Fruit fly (Drosophila melanogaster) whole organism, embryonic: Measurements from ENCODE around the gene Prp3.

Source experiments
- B-H1 ChIP-seq: fragments of 200-800 bp; sonication (Bioruptor generic); IDR thresholded peaks from 3 replicates; pipeline ENCODE4 v1.3.6; 2022; ENCODE audit warnings: missing biosample characterization, missing genetic modification characterization
- CG10147 ChIP-seq: fragments of 200-800 bp; sonication (Bioruptor generic); optimal IDR thresholded peaks from 2 replicates; lab custom pipeline; 2019; ENCODE audit warnings: missing biosample characterization, mild to moderate bottlenecking, missing genetic modification characterization, moderate library complexity
- CG10209 ChIP-seq: fragments of 200-800 bp; sonication (Bioruptor generic); optimal IDR thresholded peaks from 3 replicates; lab custom pipeline; 2017; ENCODE audit warnings: missing biosample characterization, mild to moderate bottlenecking, missing genetic modification characterization, missing genetic modification reagents
- CG10267 ChIP-seq: fragments of 200-800 bp; sonication (Bioruptor generic); optimal IDR thresholded peaks from 2 replicates; lab custom pipeline; 2018; ENCODE audit warnings: missing biosample characterization, mild to moderate bottlenecking, missing genetic modification characterization, moderate library complexity
- CG11696 ChIP-seq: fragments of 200-800 bp; sonication (Bioruptor generic); IDR thresholded peaks from 2 replicates; pipeline ENCODE4 v1.3.6; 2022; ENCODE audit warnings: missing biosample characterization, missing genetic modification characterization
- CG12942 ChIP-seq: fragments of 200-800 bp; sonication (Bioruptor generic); optimal IDR thresholded peaks from 3 replicates; lab custom pipeline; 2016; ENCODE audit warnings: missing biosample characterization, missing genetic modification characterization
- CG13296 ChIP-seq: fragments of 200-800 bp; sonication (Bioruptor generic); optimal IDR thresholded peaks from 3 replicates; lab custom pipeline; 2018; ENCODE audit warnings: missing biosample characterization, mild to moderate bottlenecking, missing genetic modification characterization
- CG15269 ChIP-seq: fragments of 200-800 bp; sonication (Bioruptor generic); optimal IDR thresholded peaks from 2 replicates; lab custom pipeline; 2018; ENCODE audit warnings: missing biosample characterization, mild to moderate bottlenecking, missing genetic modification characterization, moderate library complexity
- CG16863 ChIP-seq: fragments of 200-800 bp; sonication (Bioruptor generic); optimal IDR thresholded peaks from 3 replicates; lab custom pipeline; 2016; ENCODE audit warnings: missing biosample characterization, missing genetic modification characterization
- CG17829 ChIP-seq: fragments of 200-800 bp; optimal IDR thresholded peaks from 2 replicates; lab custom pipeline; 2019; ENCODE audit warnings: missing biosample characterization, mild to moderate bottlenecking, missing genetic modification characterization, moderate library complexity
- CG18599 ChIP-seq: fragments of 200-800 bp; sonication (Bioruptor generic); optimal IDR thresholded peaks from 3 replicates; lab custom pipeline; 2017; ENCODE audit warnings: missing biosample characterization, missing genetic modification characterization, mild to moderate bottlenecking, moderate library complexity, missing genetic modification reagents
- CG2678 ChIP-seq: fragments of 200-800 bp; sonication (Bioruptor generic); optimal IDR thresholded peaks from 3 replicates; lab custom pipeline; 2019; ENCODE audit warnings: missing biosample characterization, mild to moderate bottlenecking, missing genetic modification characterization, moderate library complexity
- CG30403 ChIP-seq: fragments of 200-800 bp; sonication (Bioruptor generic); optimal IDR thresholded peaks from 3 replicates; lab custom pipeline; 2016; ENCODE audit warnings: missing biosample characterization, missing genetic modification characterization
- CG32772 ChIP-seq: fragments of 200-800 bp; sonication (Bioruptor generic); IDR thresholded peaks from 2 replicates; pipeline ENCODE4 v1.3.6; 2022; ENCODE audit warnings: missing biosample characterization, missing genetic modification characterization
- CG43689 ChIP-seq: fragments of 200-800 bp; sonication (Bioruptor generic); IDR thresholded peaks from 2 replicates; pipeline ENCODE4 v1.3.6; 2022; ENCODE audit warnings: missing biosample characterization, missing genetic modification characterization
- CG7928 ChIP-seq: fragments of 200-800 bp; sonication (Bioruptor generic); optimal IDR thresholded peaks from 2 replicates; lab custom pipeline; 2017; ENCODE audit warnings: missing biosample characterization, mild to moderate bottlenecking, missing genetic modification characterization
- CG9609 ChIP-seq: fragments of 200-800 bp; sonication (Bioruptor generic); optimal IDR thresholded peaks from 3 replicates; lab custom pipeline; 2016; ENCODE audit warnings: missing biosample characterization, missing genetic modification characterization
- CoRest ChIP-seq: fragments of 200-800 bp; sonication (Bioruptor generic); optimal IDR thresholded peaks from 3 replicates; lab custom pipeline; 2018; ENCODE audit warnings: missing biosample characterization, mild to moderate bottlenecking, missing genetic modification characterization, moderate library complexity
- Dll ChIP-seq: fragments of 200-800 bp; sonication (Bioruptor generic); IDR thresholded peaks from 4 replicates; pipeline ENCODE4 v1.3.6; 2022; ENCODE audit warnings: missing biosample characterization, missing genetic modification characterization; ENCODE audit not compliant: partially characterized antibody
- Doc3 ChIP-seq: fragments of 200-800 bp; sonication (Bioruptor generic); IDR thresholded peaks from 3 replicates; pipeline ENCODE4 v1.3.6; 2022; ENCODE audit warnings: missing biosample characterization, missing genetic modification characterization; ENCODE audit not compliant: partially characterized antibody
- Ets65A ChIP-seq: fragments of 200-800 bp; sonication (Bioruptor generic); peaks from one replicate; lab custom pipeline; 2016; ENCODE audit warnings: missing biosample characterization, missing genetic modification characterization
- Gug ChIP-seq: fragments of 200-800 bp; sonication (Bioruptor generic); IDR thresholded peaks from 4 replicates; pipeline ENCODE4 v1.3.6; 2022; ENCODE audit warnings: missing biosample characterization, missing genetic modification characterization
- Hmx ChIP-seq: fragments of 200-800 bp; sonication (Bioruptor generic); optimal IDR thresholded peaks from 2 replicates; lab custom pipeline; 2016; ENCODE audit warnings: missing biosample characterization, missing genetic modification characterization
- MBD-R2 ChIP-seq: fragments of 200-800 bp; sonication (Bioruptor generic); IDR thresholded peaks from 2 replicates; pipeline ENCODE4 v1.3.6; 2022; ENCODE audit warnings: missing biosample characterization, missing genetic modification characterization
- Myb ChIP-seq: fragments of 200-800 bp; sonication (Bioruptor generic); optimal IDR thresholded peaks from 2 replicates; lab custom pipeline; 2016; ENCODE audit warnings: missing biosample characterization, missing genetic modification characterization
- NC2α ChIP-seq: fragments of 200-800 bp; sonication (Bioruptor generic); optimal IDR thresholded peaks from 2 replicates; lab custom pipeline; 2016; ENCODE audit warnings: missing biosample characterization, missing genetic modification characterization
- NK7.1 ChIP-seq: fragments of 200-800 bp; sonication (Bioruptor generic); optimal IDR thresholded peaks from 3 replicates; lab custom pipeline; 2016; ENCODE audit warnings: missing biosample characterization, missing genetic modification characterization
- NfI ChIP-seq: fragments of 200-800 bp; sonication (Bioruptor generic); optimal IDR thresholded peaks from 3 replicates; lab custom pipeline; 2018; ENCODE audit warnings: missing biosample characterization, mild to moderate bottlenecking, missing genetic modification characterization, moderate library complexity
- Oaz ChIP-seq: fragments of 200-800 bp; sonication (Bioruptor generic); IDR thresholded peaks from 2 replicates; pipeline ENCODE4 v1.3.6; 2022; ENCODE audit warnings: missing biosample characterization, missing genetic modification characterization
- Vsx1 ChIP-seq: fragments of 200-800 bp; sonication (Bioruptor generic); optimal IDR thresholded peaks from 2 replicates; lab custom pipeline; 2017; ENCODE audit warnings: missing biosample characterization, mild to moderate bottlenecking, missing genetic modification characterization, missing genetic modification reagents
- Xrp1 ChIP-seq: fragments of 200-800 bp; sonication (Bioruptor generic); IDR thresholded peaks from 2 replicates; pipeline ENCODE4 v1.3.6; 2022; ENCODE audit warnings: missing biosample characterization, missing genetic modification characterization
- YL-1 ChIP-seq: fragments of 200-800 bp; sonication (Bioruptor generic); optimal IDR thresholded peaks from 3 replicates; lab custom pipeline; 2017; ENCODE audit warnings: missing biosample characterization, mild to moderate bottlenecking, missing genetic modification characterization
- ab ChIP-seq: fragments of 200-800 bp; sonication (Bioruptor generic); optimal IDR thresholded peaks from 2 replicates; lab custom pipeline; 2016; ENCODE audit warnings: missing biosample characterization, missing genetic modification characterization
- aop ChIP-seq: fragments of 200-800 bp; sonication (Bioruptor generic); IDR thresholded peaks from 2 replicates; pipeline ENCODE4 v1.3.6; 2022; ENCODE audit warnings: missing biosample characterization, missing genetic modification characterization
- ato ChIP-seq: fragments of 200-800 bp; sonication (Bioruptor generic); IDR thresholded peaks from 2 replicates; pipeline ENCODE4 v1.3.6; 2022; ENCODE audit warnings: missing biosample characterization, missing genetic modification characterization; ENCODE audit not compliant: partially characterized antibody
- bab2 ChIP-seq: fragments of 200-800 bp; sonication (Bioruptor generic); optimal IDR thresholded peaks from 2 replicates; lab custom pipeline; 2016; ENCODE audit warnings: missing biosample characterization, missing genetic modification characterization
- chn ChIP-seq: fragments of 200-800 bp; sonication (Bioruptor generic); optimal IDR thresholded peaks from 2 replicates; lab custom pipeline; 2016; ENCODE audit warnings: missing biosample characterization, missing genetic modification characterization
- dm ChIP-seq: fragments of 200-800 bp; sonication (Bioruptor generic); optimal IDR thresholded peaks from 3 replicates; lab custom pipeline; 2016; ENCODE audit warnings: missing biosample characterization, missing genetic modification characterization
- ems ChIP-seq: fragments of 200-800 bp; sonication (Bioruptor generic); optimal IDR thresholded peaks from 3 replicates; lab custom pipeline; 2016; ENCODE audit warnings: missing biosample characterization, missing genetic modification characterization
- ind ChIP-seq: fragments of 200-800 bp; sonication (Bioruptor generic); optimal IDR thresholded peaks from 3 replicates; lab custom pipeline; 2016; ENCODE audit warnings: missing biosample characterization, missing genetic modification characterization
- ken ChIP-seq: fragments of 200-800 bp; sonication (Bioruptor generic); IDR thresholded peaks from 3 replicates; pipeline ENCODE4 v1.3.6; 2022; ENCODE audit warnings: missing biosample characterization, missing genetic modification characterization
- knrl ChIP-seq: fragments of 200-800 bp; sonication (Bioruptor generic); IDR thresholded peaks from 3 replicates; pipeline ENCODE4 v1.3.6; 2022; ENCODE audit warnings: missing biosample characterization, missing genetic modification characterization; ENCODE audit not compliant: partially characterized antibody
- luna ChIP-seq: fragments of 200-800 bp; sonication (Bioruptor generic); optimal IDR thresholded peaks from 2 replicates; lab custom pipeline; 2016; ENCODE audit warnings: missing biosample characterization, missing genetic modification characterization
- odd ChIP-seq: fragments of 200-800 bp; sonication (Bioruptor generic); optimal IDR thresholded peaks from 2 replicates; lab custom pipeline; 2017; ENCODE audit warnings: missing biosample characterization, mild to moderate bottlenecking, missing genetic modification characterization
- pita ChIP-seq: fragments of 200-800 bp; sonication (Bioruptor generic); optimal IDR thresholded peaks from 2 replicates; lab custom pipeline; 2017; ENCODE audit warnings: missing biosample characterization, mild to moderate bottlenecking, missing genetic modification characterization
- pum ChIP-seq: fragments of 200-800 bp; sonication (Bioruptor generic); optimal IDR thresholded peaks from 2 replicates; lab custom pipeline; 2016; ENCODE audit warnings: missing biosample characterization, missing genetic modification characterization
- run ChIP-seq: fragments of 200-800 bp; sonication (Bioruptor generic); optimal IDR thresholded peaks from 3 replicates; lab custom pipeline; 2018; ENCODE audit warnings: missing biosample characterization, mild to moderate bottlenecking, missing genetic modification characterization
- so ChIP-seq: fragments of 200-800 bp; sonication (Bioruptor generic); IDR thresholded peaks from 3 replicates; pipeline ENCODE4 v1.3.6; 2022; ENCODE audit warnings: missing biosample characterization, missing genetic modification characterization
- trem ChIP-seq: fragments of 200-800 bp; optimal IDR thresholded peaks from 3 replicates; lab custom pipeline; 2019; ENCODE audit warnings: missing biosample characterization, mild to moderate bottlenecking, missing genetic modification characterization, moderate library complexity

Gene Prp3

dm6 chr3L:19922833-19923745 is 13.0 kb downstream of the Prp3 start, which contains the start of gene Pfdn6 (continued):
- TF ChIP-seq knrl (GFP tag; lab: Robert Waterston, UW) (peak; percentile 84), CG18599 (GFP tag; lab: Kevin White, UChicago) (no peak), ind (GFP tag; lab: Kevin White, UChicago) (peak; percentile 80), trem (tag; lab: Kevin White, UChicago) (peak; percentile 77), Dll (peak; percentile 67; the same call in 2 of the 4 replicates), Oaz (GFP tag; lab: Robert Waterston, UW) (peak; percentile 85; the same call in 1 of the 2 replicates), CG9609 (GFP tag; lab: Kevin White, UChicago) (peak; percentile 90), CG16863 (GFP tag; lab: Kevin White, UChicago) (peak; percentile 71), Myb (GFP tag; lab: Kevin White, UChicago) (peak; percentile 65), B-H1 (peak; percentile 41; the same call in 1 of the 3 replicates), so (peak; percentile 72; the same call in 1 of the 3 replicates), Hmx (GFP tag; lab: Kevin White, UChicago) (no peak), CG10147 (GFP tag; lab: Kevin White, UChicago) (peak; percentile 70), ems (peak; percentile 75), odd (no peak), pita (GFP tag; lab: Kevin White, UChicago) (no peak), ken (GFP tag; lab: Robert Waterston, UW) (peak; percentile 91), pum (GFP tag; lab: Kevin White, UChicago) (peak; percentile 36), CG43689 (GFP tag; lab: Robert Waterston, UW) (no peak), CG10267 (tag; lab: Kevin White, UChicago) (peak; percentile 99), ab (GFP tag; lab: Kevin White, UChicago) (no peak), luna (no peak), CG7928 (peak; percentile 18), CG15269 (tag; lab: Kevin White, UChicago) (no peak), CoRest (peak; percentile 82), MBD-R2 (GFP tag; lab: Robert Waterston, UW) (peak; percentile 73), aop (GFP tag; lab: Robert Waterston, UW) (no peak), chn (GFP tag; lab: Kevin White, UChicago) (peak; percentile 82), run (tag; lab: Kevin White, UChicago) (peak; percentile 12), ato (GFP tag; lab: Robert Waterston, UW) (peak; percentile 54), bab2 (peak; percentile 67), YL-1 (GFP tag; lab: Kevin White, UChicago) (peak; percentile 90), NC2α (GFP tag; lab: Kevin White, UChicago) (no peak), NK7.1 (GFP tag; lab: Kevin White, UChicago) (no peak), dm (GFP tag; lab: Kevin White, UChicago) (peak; percentile 63), CG11696 (GFP tag; lab: Robert Waterston, UW) (peak; percentile 42; the same call in 1 of the 2 replicates), CG13296 (GFP tag; lab: Kevin White, UChicago) (no peak), Gug (GFP tag; lab: Robert Waterston, UW) (no peak), Doc3 (GFP tag; lab: Robert Waterston, UW) (0 out of 3 replicates have a peak, but pooled peaks have one; percentile 36), CG32772 (GFP tag; lab: Robert Waterston, UW) (peak; percentile 81), Ets65A (GFP tag; lab: Kevin White, UChicago) (peak; percentile 97), CG12942 (GFP tag; lab: Kevin White, UChicago) (peak; percentile 63), NfI (GFP tag; lab: Kevin White, UChicago) (peak; percentile 80), CG10209 (GFP tag; lab: Kevin White, UChicago) (peak; percentile 22), CG2678 (tag; lab: Kevin White, UChicago) (peak; percentile 39), Xrp1 (peak; percentile 82), Vsx1 (no peak), CG17829 (peak; percentile 67), CG30403 (GFP tag; lab: Kevin White, UChicago) (peak; percentile 90)
